Worm (Caenorhabditis elegans) whole organism, L4 larva: ENCODE results near the gene cysl-2.

ENCODE experiments used
- daf-8 ChIP-seq: fragments of 200-800 bp; sonication (Bioruptor generic); IDR thresholded peaks from 2 replicates; pipeline ENCODE4 v1.3.6; 2022; ENCODE audit warnings: missing genetic modification characterization, missing compliant biosample characterization
- egl-27 ChIP-seq: sonication (generic microtip); optimal IDR thresholded peaks from 3 replicates; lab custom pipeline; 2017; ENCODE audit warnings: missing biosample characterization, missing genetic modification reagents, missing genetic modification characterization
- lin-29 ChIP-seq: fragments of 200-800 bp; sonication (Bioruptor generic); IDR thresholded peaks from 2 replicates; pipeline ENCODE4 v1.3.6; 2022; ENCODE audit warnings: missing genetic modification reagents, missing genetic modification characterization, missing compliant biosample characterization
- madf-9 ChIP-seq: fragments of 200-800 bp; sonication (Bioruptor generic); conservative IDR thresholded peaks from 2 replicates; pipeline ENCODE4 v1.3.6; 2022; ENCODE audit warnings: missing genetic modification reagents, missing genetic modification characterization, missing compliant biosample characterization
- nhr-102 ChIP-seq: sonication (generic microtip); optimal IDR thresholded peaks from 2 replicates; lab custom pipeline; 2016; ENCODE audit warnings: mild to moderate bottlenecking, missing genetic modification characterization, moderate library complexity, missing compliant biosample characterization
- nhr-11 ChIP-seq: fragments of 150-350 bp; optimal IDR thresholded peaks from 2 replicates; lab custom pipeline; 2014; ENCODE audit warnings: missing biosample characterization, missing genetic modification characterization
- nhr-237 ChIP-seq: sonication (generic microtip); optimal IDR thresholded peaks from 2 replicates; lab custom pipeline; 2017; ENCODE audit warnings: missing biosample characterization, missing genetic modification characterization
- nhr-76 ChIP-seq: fragments of 150-350 bp; optimal IDR thresholded peaks from 2 replicates; lab custom pipeline; 2014; ENCODE audit warnings: missing biosample characterization, missing genetic modification characterization
- php-3 ChIP-seq: fragments of 200-800 bp; sonication (Bioruptor generic); IDR thresholded peaks from 2 replicates; pipeline ENCODE4 v1.3.6; 2022; ENCODE audit warnings: missing genetic modification reagents, missing genetic modification characterization, missing compliant biosample characterization
- pqm-1 ChIP-seq: sonication (generic microtip); optimal IDR thresholded peaks from 2 replicates; lab custom pipeline; 2017; ENCODE audit warnings: missing biosample characterization, missing genetic modification characterization
- set-16 ChIP-seq: fragments of 200-800 bp; sonication (Bioruptor generic); IDR thresholded peaks from 2 replicates; pipeline ENCODE4 v1.3.6; 2022; ENCODE audit warnings: missing genetic modification reagents, missing genetic modification characterization, missing compliant biosample characterization
- unc-39 ChIP-seq: sonication (generic microtip); optimal IDR thresholded peaks from 2 replicates; lab custom pipeline; 2017; ENCODE audit warnings: missing biosample characterization, missing genetic modification characterization
- unc-62 ChIP-seq, 3 experiments: fragments of 150-350 bp in 1 of 3; sonication (generic microtip); optimal IDR thresholded peaks in 2 of 3; peaks in 1 of 3; 1 replicate in 1 of 3; 2 replicates in 2 of 3; lab custom pipeline; 2014 to 2017; ENCODE audit warnings: missing biosample characterization in 3 of 3, missing genetic modification characterization in 3 of 3, missing genetic modification reagents in 3 of 3, missing genotype in 1 of 3

DNA sequence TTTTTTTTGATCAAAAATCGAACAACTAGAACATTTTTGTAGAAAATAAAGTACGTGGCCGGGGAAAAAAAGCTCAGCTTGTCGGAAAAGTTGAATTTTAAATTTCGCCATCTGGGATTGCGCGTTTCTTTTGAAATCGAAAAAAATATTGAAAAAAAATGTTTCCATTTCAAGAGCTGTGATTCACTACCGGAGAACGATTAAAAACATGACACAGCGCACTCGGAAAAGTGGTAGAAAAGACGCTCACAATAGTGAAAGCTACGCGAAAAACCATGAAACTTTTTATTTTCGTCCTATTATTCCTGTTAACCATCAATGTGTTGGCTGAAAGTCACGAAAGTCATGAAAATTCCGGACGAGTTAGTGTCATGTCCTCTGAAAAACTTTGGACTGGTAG, 43.5 kb upstream of the cysl-2 start, which contains the start of the genes clec-147 and C04H5.7:
- TF ChIP-seq egl-27 (tag; lab: Kevin White, UChicago), result no peak
- TF ChIP-seq daf-8 (GFP tag; lab: Robert Waterston, UW), result no peak
- TF ChIP-seq nhr-11 (tag; lab: Kevin White, UChicago), result no peak
- no peak for TF ChIP-seq nhr-237 (tag; lab: Kevin White, UChicago)
- TF ChIP-seq php-3 (GFP tag; lab: Robert Waterston, UW), result no peak
- no peak for TF ChIP-seq nhr-102 (tag; lab: Kevin White, UChicago)
- TF ChIP-seq unc-39 (tag; lab: Kevin White, UChicago), result no peak
- TF ChIP-seq set-16 (GFP tag; lab: Robert Waterston, UW), result no peak
- TF ChIP-seq nhr-76 (tag; lab: Kevin White, UChicago), result no peak
- no peak for TF ChIP-seq lin-29 (GFP tag; lab: Robert Waterston, UW)
- no peak for TF ChIP-seq unc-62 (GFP tag; optimal IDR thresholded peaks at IDR 0.05 in 1 of 2; lab: Kevin White, UChicago)
- no peak for TF ChIP-seq unc-62 (tag; optimal IDR thresholded peaks at IDR 0.05; lab: Kevin White, UChicago)
- no peak for TF ChIP-seq pqm-1 (tag; lab: Kevin White, UChicago)
- TF ChIP-seq madf-9, result no peak
